Fruit fly (Drosophila melanogaster): ENCODE results near the gene CG32645.

Gene CG32645

dm6 chrX:13194249-13194648 lies 55.2 kb downstream of the CG32645 start, which contains the start of gene Coq5:
Coq5 (minus strand) TSS chrX:13194551.
- TF ChIP-seq dsx (GFP tag; optimal IDR thresholded peaks at IDR 0.05; ENCODE audit: poor library complexity, severe bottlenecking) (no peak), dac (GFP tag; optimal IDR thresholded peaks at IDR 0.05) (no peak), CG11762 (GFP tag; optimal IDR thresholded peaks at IDR 0.05; ENCODE audit: insufficient read depth) (no peak), Hr38 (GFP tag; optimal IDR thresholded peaks at IDR 0.05) (no peak), CG16779 (tag; optimal IDR thresholded peaks at IDR 0.05) (no peak), CG31627 (GFP tag; optimal IDR thresholded peaks at IDR 0.05) (no peak), CG6276 (GFP tag; optimal IDR thresholded peaks at IDR 0.05) (no peak), CG3032 (tag; optimal IDR thresholded peaks at IDR 0.05) (no peak), spab (GFP tag; optimal IDR thresholded peaks at IDR 0.05) (no peak), vri (GFP tag; optimal IDR thresholded peaks at IDR 0.05) (no peak), Sox15 (GFP tag; optimal IDR thresholded peaks at IDR 0.05) (no peak), CG11294 (GFP tag; IDR thresholded peaks at IDR 0.05) (no peak), fkh (GFP tag; optimal IDR thresholded peaks at IDR 0.05) (no peak), Eip93F (GFP tag; optimal IDR thresholded peaks at IDR 0.05) (no peak), CG6808 (GFP tag; optimal IDR thresholded peaks at IDR 0.05) (no peak), CG1621 (tag; optimal IDR thresholded peaks at IDR 0.05) (no peak)

dm6 chrX:13202162-13202561 lies 63.2 kb downstream of the CG32645 start, which contains the start of gene CG44437:
CG44437 (minus strand) TSS chrX:13202262.
- TF ChIP-seq CG11762 (GFP tag; optimal IDR thresholded peaks at IDR 0.05; ENCODE audit: insufficient read depth) = no peak
- no peak for TF ChIP-seq cyc (GFP tag; optimal IDR thresholded peaks at IDR 0.05)
- TF ChIP-seq esn (GFP tag; optimal IDR thresholded peaks at IDR 0.05) = no peak
- no peak for TF ChIP-seq Eip75B (GFP tag; optimal IDR thresholded peaks at IDR 0.05)

Data from whole organism, prepupa.